Fruit fly (Drosophila melanogaster) whole organism, prepupa: Measurements from ENCODE around the gene betaTub85D.

Experiments
- Blimp-1 ChIP-seq: fragments of 200-800 bp; sonication (Bioruptor generic); optimal IDR thresholded peaks from 3 replicates; lab custom pipeline; 2017; ENCODE audit warnings: missing biosample characterization, missing genetic modification characterization, mild to moderate bottlenecking, moderate library complexity, missing genetic modification reagents
- CG11762 ChIP-seq: fragments of 200-800 bp; sonication (Bioruptor generic); optimal IDR thresholded peaks from 3 replicates; lab custom pipeline; 2016; ENCODE audit warnings: missing biosample characterization, missing genetic modification characterization; ENCODE audit not compliant: insufficient read depth
- CG16779 ChIP-seq: fragments of 200-800 bp; sonication (Bioruptor generic); optimal IDR thresholded peaks from 3 replicates; lab custom pipeline; 2017; ENCODE audit warnings: missing biosample characterization, mild to moderate bottlenecking, missing genetic modification characterization
- CG6792 ChIP-seq: fragments of 200-800 bp; sonication (Bioruptor generic); optimal IDR thresholded peaks from 3 replicates; lab custom pipeline; 2016; ENCODE audit warnings: missing biosample characterization, missing genetic modification characterization
- CG6854 ChIP-seq: fragments of 200-800 bp; sonication (Bioruptor generic); optimal IDR thresholded peaks from 2 replicates; lab custom pipeline; 2017; ENCODE audit warnings: missing biosample characterization, mild to moderate bottlenecking, missing genetic modification characterization
- Met ChIP-seq: fragments of 200-800 bp; sonication (Bioruptor generic); optimal IDR thresholded peaks from 3 replicates; lab custom pipeline; 2016; ENCODE audit warnings: missing biosample characterization, missing genetic modification characterization

DNA sequence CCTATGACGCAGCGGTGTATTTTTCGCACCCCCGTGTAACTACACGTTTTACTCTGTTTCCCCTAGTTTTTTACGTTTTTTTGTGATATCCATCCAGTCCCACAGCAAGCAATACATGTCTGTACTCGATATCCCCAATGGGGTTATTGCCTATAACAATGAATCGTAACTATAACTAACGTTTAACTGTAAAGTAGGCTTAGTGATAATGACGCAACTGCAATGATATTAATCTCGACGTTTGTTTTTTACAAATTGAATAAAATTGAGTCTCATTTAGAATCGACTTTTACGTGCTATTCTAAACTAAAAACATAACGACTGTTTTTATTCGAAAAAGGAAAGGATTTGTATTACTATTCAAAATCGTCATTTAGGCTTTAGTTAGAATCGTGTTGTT is 6.9 kb upstream of the betaTub85D start:
- TF ChIP-seq CG6792 (GFP tag; lab: Kevin White, UChicago) = no peak
- no peak for TF ChIP-seq Met
- TF ChIP-seq CG11762 = no peak
- TF ChIP-seq CG6854 (GFP tag; lab: Kevin White, UChicago) = no peak
- TF ChIP-seq Blimp-1 (GFP tag; lab: Kevin White, UChicago) = no peak
- no peak for TF ChIP-seq CG16779 (tag; lab: Kevin White, UChicago)
